Fruit fly (Drosophila melanogaster) whole organism: ENCODE measurements around the gene Hr78.

ENCODE experiments used
- CG8478 ChIP-seq: fragments of >200 bp; optimal IDR thresholded peaks from 2 replicates; lab custom pipeline; 2018; ENCODE audit warnings: inconsistent platforms
- Dll ChIP-seq: fragments of >200 bp; optimal IDR thresholded peaks from 2 replicates; lab custom pipeline; 2017
- EcR ChIP-seq, 2 experiments: fragments of >200 bp; optimal IDR thresholded peaks; 2 replicates each; lab custom pipeline; 2017; ENCODE audit warnings: missing biosample characterization in 2 of 2, missing genetic modification characterization in 2 of 2, missing genetic modification reagents in 2 of 2
- pan ChIP-seq: fragments of >200 bp; optimal IDR thresholded peaks from 2 replicates; lab custom pipeline; 2017
- psq ChIP-seq: fragments of >200 bp; optimal IDR thresholded peaks from 2 replicates; lab custom pipeline; 2017
- usp ChIP-seq: fragments of >200 bp; optimal IDR thresholded peaks from 2 replicates; lab custom pipeline; 2017; ENCODE audit warnings: missing biosample characterization, missing genetic modification characterization, mixed read lengths

Hr78 gene

dm6 chr3L:21496865-21497634 lies at the start of gene Hr78:
Gene Hr78 (minus strand): TSS chr3L:21497494.
- TF ChIP-seq usp (GFP tag; lab: Kevin White, UChicago) (no peak), CG8478 (lab: Kevin White, UChicago) (no peak), EcR (GFP tag; optimal IDR thresholded peaks at IDR 0.05; lab: Kevin White, UChicago) (no peak), psq (lab: Kevin White, UChicago) (no peak), pan (lab: Kevin White, UChicago) (no peak), Dll (no peak)

dm6 chr3L:21542059-21542458 lies 44.8 kb upstream of the Hr78 start, which contains the start of gene CG33290:
Gene CG33290 (plus strand): TSS chr3L:21542359.
- TF ChIP-seq CG8478 (lab: Kevin White, UChicago) = no peak
- no peak for TF ChIP-seq usp (GFP tag; lab: Kevin White, UChicago)
- no peak for TF ChIP-seq psq (lab: Kevin White, UChicago)
- no peak for TF ChIP-seq pan (lab: Kevin White, UChicago)
- no peak for TF ChIP-seq EcR (GFP tag; optimal IDR thresholded peaks at IDR 0.05; lab: Kevin White, UChicago)
- TF ChIP-seq Dll = no peak

dm6 chr3L:21539245-21540196 lies 42.2 kb upstream of the Hr78 start, which contains the start of the genes COX8 and VhaM9.7-b:
Gene COX8 (minus strand): TSS chr3L:21539447.
Gene VhaM9.7-b (plus strand): TSS chr3L:21539862.
- TF ChIP-seq usp (GFP tag; lab: Kevin White, UChicago) (no peak), pan (lab: Kevin White, UChicago) (no peak), psq (lab: Kevin White, UChicago) (no peak), EcR (GFP tag; optimal IDR thresholded peaks at IDR 0.05; lab: Kevin White, UChicago) (no peak), Dll (no peak), CG8478 (lab: Kevin White, UChicago) (no peak)

dm6 chr3L:21538893-21539244 lies 41.6 kb upstream of the Hr78 start:
- TF ChIP-seq usp (GFP tag; lab: Kevin White, UChicago) = no peak
- TF ChIP-seq psq (lab: Kevin White, UChicago) = no peak
- TF ChIP-seq pan (lab: Kevin White, UChicago) = no peak
- no peak for TF ChIP-seq Dll
- no peak for TF ChIP-seq EcR (GFP tag; optimal IDR thresholded peaks at IDR 0.05; lab: Kevin White, UChicago)
- TF ChIP-seq CG8478 (lab: Kevin White, UChicago) = no peak

- TF ChIP-seq pan (lab: Kevin White, UChicago) (no peak), CG8478 (lab: Kevin White, UChicago) (no peak)
These were observed 39.6 kb upstream of the Hr78 start, which contains the start of gene Rpn10 for dm6 chr3L:21536857-21537256. Gene Rpn10 (plus strand): TSS chr3L:21537000.

- TF ChIP-seq Dll (no peak), psq (lab: Kevin White, UChicago) (no peak), EcR (GFP tag; optimal IDR thresholded peaks at IDR 0.05; lab: Kevin White, UChicago) (no peak), pan (lab: Kevin White, UChicago) (no peak), CG8478 (lab: Kevin White, UChicago) (no peak)
These were observed 37.1 kb upstream of the Hr78 start, which contains the start of gene ppk5 for dm6 chr3L:21534360-21534759. Gene ppk5 (plus strand): TSS chr3L:21534660.

dm6 chr3L:21533270-21533948 lies 36.1 kb upstream of the Hr78 start, which contains the start of gene Mkrn1:
Gene Mkrn1 (minus strand): TSS chr3L:21533713.
- TF ChIP-seq usp (GFP tag; lab: Kevin White, UChicago) = no peak
- TF ChIP-seq pan (lab: Kevin White, UChicago) = no peak
- no peak for TF ChIP-seq psq (lab: Kevin White, UChicago)
- no peak for TF ChIP-seq EcR (GFP tag; optimal IDR thresholded peaks at IDR 0.05; lab: Kevin White, UChicago)
- TF ChIP-seq CG8478 (lab: Kevin White, UChicago) = no peak
- TF ChIP-seq Dll = no peak

dm6 chr3L:21529108-21529507 lies 31.8 kb upstream of the Hr78 start, which contains the start of gene Arv1:
Gene Arv1 (minus strand): TSS chr3L:21529333.
- no peak for TF ChIP-seq pan (lab: Kevin White, UChicago)
- TF ChIP-seq psq (lab: Kevin White, UChicago) = no peak
- no peak for TF ChIP-seq CG8478 (lab: Kevin White, UChicago)
- no peak for TF ChIP-seq usp (GFP tag; lab: Kevin White, UChicago)
- no peak for TF ChIP-seq Dll
- TF ChIP-seq EcR (GFP tag; optimal IDR thresholded peaks at IDR 0.05; lab: Kevin White, UChicago) = no peak

- no peak for TF ChIP-seq psq (lab: Kevin White, UChicago)
- no peak for TF ChIP-seq CG8478 (lab: Kevin White, UChicago)
- no peak for TF ChIP-seq Dll
- no peak for TF ChIP-seq EcR (GFP tag; optimal IDR thresholded peaks at IDR 0.05; lab: Kevin White, UChicago)
- no peak for TF ChIP-seq usp (GFP tag; lab: Kevin White, UChicago)
- no peak for TF ChIP-seq pan (lab: Kevin White, UChicago)
These were observed 27.0 kb upstream of the Hr78 start for dm6 chr3L:21524071-21524889.
